Worm (Caenorhabditis elegans): ENCODE results near the gene F13B6.3.

Gene F13B6.3

DNA sequence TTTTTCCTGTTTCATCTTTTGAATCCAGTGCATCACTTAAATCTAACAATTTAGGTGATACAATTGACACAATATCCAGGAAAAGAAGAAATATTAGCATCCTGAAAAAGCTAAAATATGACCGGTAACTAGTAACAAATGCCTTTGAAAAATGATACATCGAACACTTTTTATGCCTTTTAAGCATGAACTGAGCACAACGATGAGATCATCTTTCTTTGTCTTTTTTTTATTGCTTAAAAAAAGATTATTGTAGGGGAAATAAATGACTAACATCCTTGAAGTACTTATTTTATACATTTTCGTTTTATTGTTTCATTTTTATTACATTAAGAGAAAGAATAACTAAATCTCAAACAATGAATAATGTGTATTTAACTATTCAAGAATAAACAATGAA is at the start of gene F13B6.3:
Gene F13B6.3 (minus strand): TSS at position 101 of the 400 bp plus-strand sequence.
- TF ChIP-seq unc-39 (tag; optimal IDR thresholded peaks at IDR 0.05) = no peak

DNA sequence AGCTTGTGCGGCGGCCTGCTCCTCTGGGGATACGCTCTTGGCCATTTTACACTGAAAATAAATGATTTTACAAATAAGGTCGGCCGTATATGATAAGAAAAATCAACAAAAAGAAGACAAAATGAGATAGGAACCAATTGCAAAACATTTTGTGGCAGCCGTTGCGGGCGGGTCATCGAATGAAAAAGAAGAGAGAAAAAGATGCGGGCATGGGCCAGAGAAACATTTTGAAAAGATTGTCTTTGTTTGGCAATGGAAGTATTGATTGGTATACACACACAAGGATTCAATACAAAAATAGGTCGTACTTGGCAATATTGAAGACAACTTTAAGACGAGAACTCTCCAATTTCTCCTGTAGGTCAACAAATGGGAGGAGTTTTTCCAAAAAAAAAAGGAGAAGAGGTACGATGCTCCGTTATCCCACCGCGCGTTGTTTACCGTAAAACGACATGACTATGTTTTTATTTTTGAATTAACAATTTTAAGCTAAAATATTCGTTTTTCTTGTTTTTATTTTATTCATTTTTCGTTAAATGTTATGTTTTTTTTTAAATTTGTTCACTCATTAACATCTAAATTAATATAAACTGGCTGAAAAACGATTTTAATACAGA is 47.0 kb upstream of the F13B6.3 start, which contains the start of the genes plc-4 and R05G6.4:
Gene plc-4 (minus strand): TSS at position 51 of the 617 bp plus-strand sequence.
Gene R05G6.4 (plus strand): TSS at position 617 of the 617 bp plus-strand sequence.
- TF ChIP-seq zag-1 (tag; optimal IDR thresholded peaks at IDR 0.05) = no peak
- TF ChIP-seq egl-5 (tag; optimal IDR thresholded peaks at IDR 0.05) = no peak
- TF ChIP-seq mml-1 (tag; optimal IDR thresholded peaks at IDR 0.05) = no peak
- TF ChIP-seq unc-62 (GFP tag; optimal IDR thresholded peaks at IDR 0.05) = no peak
- TF ChIP-seq ama-1 (optimal IDR thresholded peaks at IDR 0.05) = no peak
- TF ChIP-seq ceh-28 (tag; optimal IDR thresholded peaks at IDR 0.05) = peak; percentile 41
- TF ChIP-seq nhr-76 (tag; optimal IDR thresholded peaks at IDR 0.05) = no peak
- TF ChIP-seq ztf-11 (tag; optimal IDR thresholded peaks at IDR 0.05) = no peak
- no peak for TF ChIP-seq nhr-11 (tag; optimal IDR thresholded peaks at IDR 0.05)
- TF ChIP-seq jun-1 (tag; optimal IDR thresholded peaks at IDR 0.05) = no peak
- TF ChIP-seq nhr-77 (tag; optimal IDR thresholded peaks at IDR 0.05) = no peak
- no peak for TF ChIP-seq daf-12 (tag; optimal IDR thresholded peaks at IDR 0.05)
- TF ChIP-seq lin-15B (tag; optimal IDR thresholded peaks at IDR 0.05) = peak; percentile 54
- peak; percentile 6 for TF ChIP-seq lin-39 (tag; optimal IDR thresholded peaks at IDR 0.05)
- TF ChIP-seq nhr-43 (tag; optimal IDR thresholded peaks at IDR 0.05; ENCODE audit: poor library complexity, severe bottlenecking) = no peak
- TF ChIP-seq R02D3.7 (tag; optimal IDR thresholded peaks at IDR 0.05) = peak; percentile 88
- no peak for TF ChIP-seq tbx-2 (tag; optimal IDR thresholded peaks at IDR 0.05)
- TF ChIP-seq hmg-11 (tag; optimal IDR thresholded peaks at IDR 0.05) = peak; percentile 10
- TF ChIP-seq nhr-237 (tag; optimal IDR thresholded peaks at IDR 0.05) = no peak
- no peak for TF ChIP-seq sea-2 (GFP tag; optimal IDR thresholded peaks at IDR 0.05)
- TF ChIP-seq ceh-82 (tag; optimal IDR thresholded peaks at IDR 0.05) = no peak
- peak; percentile 71 for TF ChIP-seq nfya-1 (tag; optimal IDR thresholded peaks at IDR 0.05; ENCODE audit: insufficient read depth)
- no peak for TF ChIP-seq lsy-12 (tag; optimal IDR thresholded peaks at IDR 0.05)
- peak; percentile 79 for TF ChIP-seq pha-4 (tag; optimal IDR thresholded peaks at IDR 0.05)
- peak; percentile 44 for TF ChIP-seq nhr-23 (tag; optimal IDR thresholded peaks at IDR 0.05)
- TF ChIP-seq snpc-4 (tag; optimal IDR thresholded peaks at IDR 0.05) = peak; percentile 26
- TF ChIP-seq fos-1 (tag; optimal IDR thresholded peaks at IDR 0.05) = no peak

DNA sequence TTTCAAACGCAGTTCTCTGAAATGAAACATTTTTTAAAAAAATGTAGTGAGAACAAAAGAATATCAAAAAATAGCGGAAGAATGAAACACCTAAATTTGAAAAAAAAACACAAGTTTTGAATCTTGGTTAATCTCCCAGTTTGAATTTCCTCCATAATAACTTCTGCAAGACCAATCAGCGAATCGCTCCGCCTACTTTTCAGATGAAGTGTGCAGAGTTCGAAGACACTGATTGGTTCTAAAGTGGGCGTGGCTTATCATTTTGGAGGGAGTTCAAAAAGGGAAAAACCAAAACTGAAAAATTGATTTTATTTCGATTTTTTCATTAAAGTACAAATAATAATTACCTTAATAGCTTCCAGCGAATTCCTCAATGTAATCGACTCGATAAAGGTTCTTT is 45.1 kb upstream of the F13B6.3 start:
- TF ChIP-seq elt-3 (tag; optimal IDR thresholded peaks at IDR 0.05) = no peak
- TF ChIP-seq jun-1 (tag; optimal IDR thresholded peaks at IDR 0.05) = no peak
- TF ChIP-seq elt-2 (tag; optimal IDR thresholded peaks at IDR 0.05) = no peak
- no peak for TF ChIP-seq fkh-2 (tag; optimal IDR thresholded peaks at IDR 0.05)
- peak; percentile 96 for TF ChIP-seq nfya-1 (tag; optimal IDR thresholded peaks at IDR 0.05; ENCODE audit: insufficient read depth)
- TF ChIP-seq nhr-43 (tag; optimal IDR thresholded peaks at IDR 0.05; ENCODE audit: poor library complexity, severe bottlenecking) = no peak
- TF ChIP-seq snpc-4 (tag; optimal IDR thresholded peaks at IDR 0.05) = no peak
- TF ChIP-seq hmg-11 (tag; optimal IDR thresholded peaks at IDR 0.05) = no peak
- peak; percentile 18 for TF ChIP-seq lin-15B (tag; optimal IDR thresholded peaks at IDR 0.05)
- TF ChIP-seq lin-39 (tag; optimal IDR thresholded peaks at IDR 0.05) = no peak
- TF ChIP-seq mdl-1 (tag; optimal IDR thresholded peaks at IDR 0.05) = no peak

DNA sequence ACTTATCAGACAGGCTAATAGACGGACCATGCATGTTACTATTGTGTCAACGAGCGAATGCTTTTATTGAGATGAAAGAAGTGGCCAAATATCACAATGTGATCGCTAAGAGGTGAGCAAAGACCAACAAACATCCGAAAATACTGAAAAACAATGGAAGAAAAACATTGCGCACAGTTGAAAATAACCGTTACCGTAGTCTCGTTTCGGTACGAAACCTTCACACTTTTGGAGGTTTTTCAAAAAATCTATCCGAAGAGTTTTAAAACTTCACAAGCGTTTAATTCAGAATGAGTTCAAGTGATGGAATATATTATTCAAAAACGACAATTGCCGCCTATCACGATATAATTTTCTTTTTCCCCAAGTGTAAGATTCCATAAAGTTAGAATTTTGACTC is 43.1 kb upstream of the F13B6.3 start:
- TF ChIP-seq pha-4 (tag; optimal IDR thresholded peaks at IDR 0.05) = peak; percentile 61
- TF ChIP-seq sea-2 (GFP tag; optimal IDR thresholded peaks at IDR 0.05) = no peak
- no peak for TF ChIP-seq nhr-237 (tag; optimal IDR thresholded peaks at IDR 0.05)

DNA sequence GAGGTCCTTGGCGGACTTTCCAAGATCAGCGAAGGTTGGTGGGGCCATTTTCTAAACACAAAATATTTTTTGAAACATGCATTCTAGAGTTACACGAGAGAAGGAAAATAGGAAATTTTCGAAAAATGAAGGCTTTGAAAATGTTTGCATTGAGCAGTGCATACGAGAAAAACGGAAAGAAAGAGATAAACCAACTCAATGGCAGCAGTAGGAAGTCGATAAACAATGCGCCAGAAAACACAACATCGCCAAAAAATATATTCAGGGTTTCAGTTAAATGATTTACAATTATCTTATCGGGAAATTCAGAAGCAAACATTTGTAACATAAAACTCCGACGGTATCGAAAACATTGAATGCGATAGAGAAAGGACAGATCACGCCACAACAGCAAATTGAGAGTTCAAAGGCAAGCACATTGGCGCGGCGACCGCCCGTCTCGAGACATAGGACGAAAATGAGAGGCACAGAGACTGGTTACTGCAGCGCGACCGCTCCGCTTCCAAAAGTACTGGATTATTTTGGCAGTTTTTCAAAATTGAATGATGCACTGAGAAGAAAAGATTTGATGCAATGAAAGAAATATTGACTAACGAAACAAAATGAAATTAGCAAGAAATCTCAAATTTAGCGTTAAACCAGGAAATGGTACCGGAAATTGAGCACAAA is 42.2 kb upstream of the F13B6.3 start, which contains the start of the genes vdac-1 and R05G6.5:
Gene vdac-1 (minus strand): TSS at position 51 of the 669 bp plus-strand sequence.
Gene R05G6.5 (plus strand): TSS at position 527 of the 669 bp plus-strand sequence.
- TF ChIP-seq tbx-2 (tag; optimal IDR thresholded peaks at IDR 0.05) = no peak
- no peak for TF ChIP-seq nhr-12 (tag; optimal IDR thresholded peaks at IDR 0.05)
- no peak for TF ChIP-seq nhr-237 (tag; optimal IDR thresholded peaks at IDR 0.05)
- TF ChIP-seq elt-2 (tag; optimal IDR thresholded peaks at IDR 0.05) = peak; percentile 87
- no peak for TF ChIP-seq ceh-82 (tag; optimal IDR thresholded peaks at IDR 0.05)
- TF ChIP-seq nhr-25 (tag; optimal IDR thresholded peaks at IDR 0.05) = peak; percentile 84
- TF ChIP-seq nhr-11 (tag; optimal IDR thresholded peaks at IDR 0.05) = no peak
- peak; percentile 75 for TF ChIP-seq R02D3.7 (tag; optimal IDR thresholded peaks at IDR 0.05)
- TF ChIP-seq lin-39 (tag; optimal IDR thresholded peaks at IDR 0.05) = peak; percentile 76
- TF ChIP-seq ceh-16 (tag; optimal IDR thresholded peaks at IDR 0.05) = no peak
- peak; percentile 71 for TF ChIP-seq egl-5 (tag; optimal IDR thresholded peaks at IDR 0.05)
- peak; percentile 42 for TF ChIP-seq ceh-28 (tag; optimal IDR thresholded peaks at IDR 0.05)
- TF ChIP-seq lin-15B (tag; optimal IDR thresholded peaks at IDR 0.05) = peak; percentile 90
- peak; percentile 86 for TF ChIP-seq pha-4 (tag; optimal IDR thresholded peaks at IDR 0.05)
- no peak for TF ChIP-seq ama-1 (optimal IDR thresholded peaks at IDR 0.05)
- TF ChIP-seq pqm-1 (tag; optimal IDR thresholded peaks at IDR 0.05) = peak; percentile 41
- no peak for TF ChIP-seq fkh-2 (tag; optimal IDR thresholded peaks at IDR 0.05)
- no peak for TF ChIP-seq skn-1 (tag; optimal IDR thresholded peaks at IDR 0.05)
- TF ChIP-seq egl-27 (tag; optimal IDR thresholded peaks at IDR 0.05) = no peak
- TF ChIP-seq eor-1 (tag; optimal IDR thresholded peaks at IDR 0.05) = no peak
- TF ChIP-seq unc-39 (tag; optimal IDR thresholded peaks at IDR 0.05) = no peak
- no peak for TF ChIP-seq sea-2 (GFP tag; optimal IDR thresholded peaks at IDR 0.05)
- peak; percentile 83 for TF ChIP-seq nhr-23 (tag; optimal IDR thresholded peaks at IDR 0.05)
- TF ChIP-seq nfya-1 (tag; optimal IDR thresholded peaks at IDR 0.05; ENCODE audit: insufficient read depth) = peak; percentile 92
- TF ChIP-seq lsy-12 (tag; optimal IDR thresholded peaks at IDR 0.05) = peak; percentile 66
- peak; percentile 56 for TF ChIP-seq nhr-76 (tag; optimal IDR thresholded peaks at IDR 0.05)
- TF ChIP-seq ceh-9 (tag; optimal IDR thresholded peaks at IDR 0.05) = no peak

All from whole organism, L3 larva.